Fruit fly (Drosophila melanogaster) whole organism, embryonic: Measurements from ENCODE around the gene Zw.

ENCODE experiments used
- CG10959 ChIP-seq: fragments of 200-800 bp; sonication (Bioruptor generic); IDR thresholded peaks from 2 replicates; pipeline ENCODE4 v1.3.6; 2022; ENCODE audit warnings: missing biosample characterization, missing genetic modification characterization
- CG1233 ChIP-seq: fragments of 200-800 bp; sonication (Bioruptor generic); optimal IDR thresholded peaks from 4 replicates; lab custom pipeline; 2018; ENCODE audit warnings: missing biosample characterization, mild to moderate bottlenecking, missing genetic modification characterization
- CG12391 ChIP-seq: fragments of 200-800 bp; sonication (Bioruptor generic); optimal IDR thresholded peaks from 3 replicates; lab custom pipeline; 2018; ENCODE audit warnings: missing biosample characterization, mild to moderate bottlenecking, missing genetic modification characterization, moderate library complexity
- CG13123 ChIP-seq: fragments of 200-800 bp; sonication (Bioruptor generic); optimal IDR thresholded peaks from 2 replicates; lab custom pipeline; 2016; ENCODE audit warnings: missing biosample characterization, missing genetic modification characterization
- CG13287 ChIP-seq: fragments of 200-800 bp; sonication (Bioruptor generic); IDR thresholded peaks from 2 replicates; pipeline ENCODE4 v1.3.6; 2022; ENCODE audit warnings: missing biosample characterization, missing genetic modification characterization; ENCODE audit not compliant: partially characterized antibody
- CG13296 ChIP-seq: fragments of 200-800 bp; sonication (Bioruptor generic); optimal IDR thresholded peaks from 3 replicates; lab custom pipeline; 2018; ENCODE audit warnings: missing biosample characterization, mild to moderate bottlenecking, missing genetic modification characterization
- CG14710 ChIP-seq: fragments of 200-800 bp; sonication (Bioruptor generic); optimal IDR thresholded peaks from 3 replicates; lab custom pipeline; 2019; ENCODE audit warnings: missing biosample characterization, mild to moderate bottlenecking, missing genetic modification characterization, moderate library complexity
- CG1603 ChIP-seq: fragments of 200-800 bp; sonication (Bioruptor generic); optimal IDR thresholded peaks from 2 replicates; lab custom pipeline; 2019; ENCODE audit warnings: missing biosample characterization, mild to moderate bottlenecking, missing genetic modification characterization, moderate library complexity
- CG17802 ChIP-seq: fragments of 200-800 bp; sonication (Bioruptor generic); optimal IDR thresholded peaks from 2 replicates; lab custom pipeline; 2018; ENCODE audit warnings: missing biosample characterization, mild to moderate bottlenecking, missing genetic modification characterization, moderate library complexity
- CG1792 ChIP-seq: fragments of 200-800 bp; sonication (Bioruptor generic); optimal IDR thresholded peaks from 2 replicates; lab custom pipeline; 2016; ENCODE audit warnings: missing biosample characterization, missing genetic modification characterization
- CG42726 ChIP-seq: fragments of 200-800 bp; sonication (Bioruptor generic); IDR thresholded peaks from 2 replicates; pipeline ENCODE4 v1.3.6; 2022; ENCODE audit warnings: missing biosample characterization, missing genetic modification characterization; ENCODE audit not compliant: partially characterized antibody
- CG6654 ChIP-seq: fragments of 200-800 bp; sonication (Bioruptor generic); optimal IDR thresholded peaks from 2 replicates; lab custom pipeline; 2017; ENCODE audit warnings: missing biosample characterization, mild to moderate bottlenecking, missing genetic modification characterization
- CG6683 ChIP-seq: fragments of 200-800 bp; sonication (Bioruptor generic); optimal IDR thresholded peaks from 2 replicates; lab custom pipeline; 2017; ENCODE audit warnings: missing biosample characterization, mild to moderate bottlenecking, missing genetic modification characterization, missing genetic modification reagents
- CG7357 ChIP-seq: fragments of 200-800 bp; sonication (Bioruptor generic); IDR thresholded peaks from 3 replicates; pipeline ENCODE4 v1.3.6; 2022; ENCODE audit warnings: missing biosample characterization, missing genetic modification characterization
- CG7839 ChIP-seq: fragments of 200-800 bp; sonication (Bioruptor generic); optimal IDR thresholded peaks from 3 replicates; lab custom pipeline; 2018; ENCODE audit warnings: missing biosample characterization, mild to moderate bottlenecking, missing genetic modification characterization, moderate library complexity
- CG8290 ChIP-seq, 3 experiments: fragments of 200-800 bp; sonication (Bioruptor generic); optimal IDR thresholded peaks; 2 replicates each; lab custom pipeline; 2016 to 2019; ENCODE audit warnings: missing biosample characterization in 3 of 3, missing genetic modification characterization in 3 of 3, mild to moderate bottlenecking in 2 of 3, moderate library complexity in 1 of 3
- CG8765 ChIP-seq: fragments of 200-800 bp; sonication (Bioruptor generic); IDR thresholded peaks from 2 replicates; pipeline ENCODE4 v1.3.6; 2022; ENCODE audit warnings: missing biosample characterization, missing genetic modification characterization
- CG8924 ChIP-seq: fragments of 200-800 bp; optimal IDR thresholded peaks from 3 replicates; lab custom pipeline; 2019; ENCODE audit warnings: missing biosample characterization, mild to moderate bottlenecking, missing genetic modification characterization, moderate library complexity
- CG9797 ChIP-seq: fragments of 200-800 bp; sonication (Bioruptor generic); optimal IDR thresholded peaks from 3 replicates; lab custom pipeline; 2018; ENCODE audit warnings: missing biosample characterization, mild to moderate bottlenecking, missing genetic modification characterization
- CHES-1-like ChIP-seq: fragments of 200-800 bp; sonication (Bioruptor generic); optimal IDR thresholded peaks from 2 replicates; lab custom pipeline; 2016; ENCODE audit warnings: missing biosample characterization, missing genetic modification characterization
- Dip2 ChIP-seq: fragments of 200-800 bp; sonication (Bioruptor generic); IDR thresholded peaks from 2 replicates; pipeline ENCODE4 v1.3.6; 2022; ENCODE audit warnings: missing biosample characterization, missing genetic modification characterization
- Ets97D ChIP-seq: fragments of 200-800 bp; sonication (Bioruptor generic); optimal IDR thresholded peaks from 3 replicates; lab custom pipeline; 2016; ENCODE audit warnings: missing biosample characterization, missing genetic modification characterization
- MBD-R2 ChIP-seq: fragments of 200-800 bp; sonication (Bioruptor generic); IDR thresholded peaks from 2 replicates; pipeline ENCODE4 v1.3.6; 2022; ENCODE audit warnings: missing biosample characterization, missing genetic modification characterization
- Mad ChIP-seq: fragments of 200-800 bp; sonication (Bioruptor generic); optimal IDR thresholded peaks from 2 replicates; lab custom pipeline; 2016; ENCODE audit warnings: missing biosample characterization, missing genetic modification characterization
- Med ChIP-seq: fragments of 200-800 bp; sonication (Bioruptor generic); peaks from one replicate; lab custom pipeline; 2016; ENCODE audit warnings: missing biosample characterization, missing genetic modification characterization, mild to moderate bottlenecking, inconsistent platforms, moderate library complexity
- Meics ChIP-seq: fragments of 200-800 bp; sonication (Bioruptor generic); optimal IDR thresholded peaks from 2 replicates; lab custom pipeline; 2017; ENCODE audit warnings: missing biosample characterization, mild to moderate bottlenecking, missing genetic modification characterization
- Myb ChIP-seq: fragments of 200-800 bp; sonication (Bioruptor generic); optimal IDR thresholded peaks from 2 replicates; lab custom pipeline; 2016; ENCODE audit warnings: missing biosample characterization, missing genetic modification characterization
- Scr ChIP-seq: fragments of 200-800 bp; sonication (Bioruptor generic); IDR thresholded peaks from 2 replicates; pipeline ENCODE4 v1.3.6; 2022; ENCODE audit warnings: missing biosample characterization, missing genetic modification characterization; ENCODE audit not compliant: partially characterized antibody
- Sox100B ChIP-seq: fragments of 200-800 bp; sonication (Bioruptor generic); optimal IDR thresholded peaks from 3 replicates; lab custom pipeline; 2018; ENCODE audit warnings: missing biosample characterization, mild to moderate bottlenecking, missing genetic modification characterization
- Sry-δ ChIP-seq: fragments of 200-800 bp; sonication (Bioruptor generic); optimal IDR thresholded peaks from 2 replicates; lab custom pipeline; 2016; ENCODE audit warnings: missing biosample characterization, missing genetic modification characterization
- amos ChIP-seq: fragments of 200-800 bp; sonication (Bioruptor generic); IDR thresholded peaks from 2 replicates; pipeline ENCODE4 v1.3.6; 2022; ENCODE audit warnings: missing biosample characterization, missing genetic modification characterization; ENCODE audit not compliant: partially characterized antibody
- az2 ChIP-seq: fragments of 200-800 bp; sonication (Bioruptor generic); optimal IDR thresholded peaks from 3 replicates; lab custom pipeline; 2016; ENCODE audit warnings: missing biosample characterization, missing genetic modification characterization
- cad ChIP-seq: fragments of >200 bp; optimal IDR thresholded peaks from 2 replicates; lab custom pipeline; 2017; ENCODE audit warnings: missing biosample characterization, missing genetic modification characterization
- dysf ChIP-seq: fragments of 200-800 bp; sonication (Bioruptor generic); IDR thresholded peaks from 3 replicates; pipeline ENCODE4 v1.3.6; 2022; ENCODE audit warnings: missing biosample characterization, missing genetic modification characterization
- ewg ChIP-seq: fragments of 200-800 bp; sonication (Bioruptor generic); optimal IDR thresholded peaks from 3 replicates; lab custom pipeline; 2017; ENCODE audit warnings: mild to moderate bottlenecking, missing biosample characterization, missing genetic modification reagents, missing genetic modification characterization
- eyg ChIP-seq: fragments of 200-800 bp; sonication (Bioruptor generic); optimal IDR thresholded peaks from 3 replicates; lab custom pipeline; 2016; ENCODE audit warnings: missing biosample characterization, missing genetic modification characterization
- fd102C ChIP-seq: fragments of 200-800 bp; sonication (Bioruptor generic); optimal IDR thresholded peaks from 2 replicates; lab custom pipeline; 2018; ENCODE audit warnings: missing biosample characterization, mild to moderate bottlenecking, missing genetic modification characterization, moderate library complexity
- grau ChIP-seq: fragments of 200-800 bp; optimal IDR thresholded peaks from 3 replicates; lab custom pipeline; 2019; ENCODE audit warnings: missing biosample characterization, mild to moderate bottlenecking, missing genetic modification characterization, moderate library complexity
- hth ChIP-seq: fragments of >200 bp; optimal IDR thresholded peaks from 2 replicates; lab custom pipeline; 2017; ENCODE audit warnings: inconsistent platforms
- nom ChIP-seq: fragments of 200-800 bp; sonication (Bioruptor generic); optimal IDR thresholded peaks from 2 replicates; lab custom pipeline; 2017; ENCODE audit warnings: missing biosample characterization, missing genetic modification characterization, mild to moderate bottlenecking, moderate library complexity, missing genetic modification reagents
- psq ChIP-seq: fragments of 200-800 bp; sonication (Bioruptor generic); optimal IDR thresholded peaks from 2 replicates; lab custom pipeline; 2017; ENCODE audit warnings: missing biosample characterization, missing genetic modification characterization
- pum ChIP-seq: fragments of 200-800 bp; sonication (Bioruptor generic); optimal IDR thresholded peaks from 2 replicates; lab custom pipeline; 2016; ENCODE audit warnings: missing biosample characterization, missing genetic modification characterization
- pzg ChIP-seq: fragments of 200-800 bp; sonication (Bioruptor generic); optimal IDR thresholded peaks from 3 replicates; lab custom pipeline; 2018; ENCODE audit warnings: missing biosample characterization, mild to moderate bottlenecking, missing genetic modification characterization, moderate library complexity
- sens-2 ChIP-seq: fragments of 200-800 bp; sonication (Bioruptor generic); IDR thresholded peaks from 2 replicates; pipeline ENCODE4 v1.3.6; 2022; ENCODE audit warnings: missing biosample characterization, missing genetic modification characterization
- sug ChIP-seq: fragments of 200-800 bp; optimal IDR thresholded peaks from 2 replicates; lab custom pipeline; 2019; ENCODE audit warnings: missing biosample characterization, mild to moderate bottlenecking, missing genetic modification characterization, moderate library complexity
- tio ChIP-seq: fragments of 200-800 bp; sonication (Bioruptor generic); optimal IDR thresholded peaks from 2 replicates; lab custom pipeline; 2017; ENCODE audit warnings: missing biosample characterization, missing genetic modification characterization, inconsistent platforms
- tna ChIP-seq: fragments of 200-800 bp; sonication (Bioruptor generic); IDR thresholded peaks from 2 replicates; pipeline ENCODE4 v1.3.6; 2022; ENCODE audit warnings: missing biosample characterization, missing genetic modification characterization; ENCODE audit not compliant: partially characterized antibody
- toy ChIP-seq: fragments of 200-800 bp; sonication (Bioruptor generic); IDR thresholded peaks from 2 replicates; pipeline ENCODE4 v1.3.6; 2022; ENCODE audit warnings: missing biosample characterization, missing genetic modification characterization
- unc-4 ChIP-seq: fragments of 200-800 bp; sonication (Bioruptor generic); IDR thresholded peaks from 2 replicates; pipeline ENCODE4 v1.3.6; 2022; ENCODE audit warnings: missing biosample characterization, missing genetic modification characterization; ENCODE audit not compliant: partially characterized antibody
- usp ChIP-seq: fragments of >200 bp; optimal IDR thresholded peaks from 2 replicates; lab custom pipeline; 2017; ENCODE audit warnings: missing biosample characterization, missing genetic modification characterization
- zfh2 ChIP-seq: fragments of 200-800 bp; sonication (Bioruptor generic); optimal IDR thresholded peaks from 2 replicates; lab custom pipeline; 2016; ENCODE audit warnings: missing biosample characterization, missing genetic modification characterization

Zw gene

DNA sequence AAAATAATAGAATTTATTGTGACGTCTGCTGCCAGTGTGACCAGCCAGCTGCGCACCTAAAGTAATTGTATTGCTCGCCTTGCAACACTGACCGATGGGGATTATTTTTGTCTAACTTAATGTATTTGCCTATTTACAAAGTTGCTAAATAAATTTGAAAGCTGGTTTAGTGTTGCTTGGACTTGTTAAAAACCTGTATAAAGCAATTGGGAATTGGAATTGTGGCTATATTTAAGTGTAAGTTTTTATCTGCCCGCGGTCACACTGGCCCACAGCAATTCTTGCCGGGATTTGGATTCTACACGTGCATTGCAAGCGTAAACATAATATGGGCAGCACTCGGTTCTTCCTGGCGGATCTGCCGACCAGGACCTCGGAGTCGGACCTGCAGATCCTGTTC lies 37.0 kb downstream of the Zw start, which contains the start of the genes CG14230 and CG14232:
TSS of gene CG14230 (plus strand) at position 94 of the 400 bp plus-strand sequence.
TSS of gene CG14232 (minus strand) at position 177 of the 400 bp plus-strand sequence.
- TF ChIP-seq tna (GFP tag; lab: Robert Waterston, UW) (no peak), az2 (GFP tag; lab: Kevin White, UChicago) (no peak), CG1603 (tag; lab: Kevin White, UChicago) (peak; percentile 71), eyg (no peak), MBD-R2 (GFP tag; lab: Robert Waterston, UW) (peak; percentile 88), pum (GFP tag; lab: Kevin White, UChicago) (no peak), cad (GFP tag; lab: Kevin White, UChicago) (no peak), amos (GFP tag; lab: Robert Waterston, UW) (no peak), CG13296 (no peak), Med (GFP tag; lab: Kevin White, UChicago) (peak; percentile 86), Dip2 (GFP tag; lab: Robert Waterston, UW) (no peak), CG10959 (GFP tag; lab: Robert Waterston, UW) (no peak), Sox100B (GFP tag; lab: Kevin White, UChicago) (no peak), usp (GFP tag; lab: Kevin White, UChicago) (no peak), CG6654 (no peak), CG17802 (tag; lab: Kevin White, UChicago) (no peak), CG8924 (tag; lab: Kevin White, UChicago) (peak; percentile 11), Myb (GFP tag; lab: Kevin White, UChicago) (peak; percentile 22), dysf (GFP tag; lab: Robert Waterston, UW) (no peak), CHES-1-like (peak; percentile 62), unc-4 (GFP tag; lab: Robert Waterston, UW) (0 out of 2 replicates have a peak, but pooled peaks have one; percentile 15), CG6683 (GFP tag; lab: Kevin White, UChicago) (no peak), zfh2 (GFP tag; lab: Kevin White, UChicago) (peak; percentile 6), CG13123 (GFP tag; lab: Kevin White, UChicago) (no peak), pzg (peak; percentile 70), grau (tag; lab: Kevin White, UChicago) (peak; percentile 17), ewg (peak; percentile 26), Scr (GFP tag; lab: Robert Waterston, UW) (0 out of 2 replicates have a peak, but pooled peaks have one; percentile 33), Mad (GFP tag; lab: Kevin White, UChicago) (no peak), CG12391 (tag; lab: Kevin White, UChicago) (peak; percentile 33), nom (GFP tag; lab: Kevin White, UChicago) (no peak), CG9797 (peak; percentile 81), Sry-δ (GFP tag; lab: Kevin White, UChicago) (peak; percentile 14), toy (GFP tag; lab: Robert Waterston, UW) (no peak), CG7357 (GFP tag; lab: Robert Waterston, UW) (no peak), CG42726 (no peak), fd102C (GFP tag; lab: Kevin White, UChicago) (no peak), CG8290 (GFP tag; optimal IDR thresholded peaks at IDR 0.05; lab: Kevin White, UChicago) (peak; percentile 1), CG8290 (tag; optimal IDR thresholded peaks at IDR 0.05; lab: Kevin White, UChicago) (no peak), CG8765 (GFP tag; lab: Robert Waterston, UW) (0 out of 2 replicates have a peak, but pooled peaks have one; percentile 17), psq (GFP tag; lab: Kevin White, UChicago) (no peak), hth (no peak), CG13287 (peak; percentile 69), Meics (GFP tag; lab: Kevin White, UChicago) (no peak), sug (peak; percentile 19), sens-2 (GFP tag; lab: Robert Waterston, UW) (no peak), Ets97D (peak; percentile 55), tio (GFP tag; lab: Kevin White, UChicago) (no peak), CG7839 (tag; lab: Kevin White, UChicago) (no peak), CG1233 (GFP tag; lab: Kevin White, UChicago) (no peak), CG1792 (GFP tag; lab: Kevin White, UChicago) (no peak), CG14710 (tag; lab: Kevin White, UChicago) (peak; percentile 62)
